Fruit fly (Drosophila melanogaster): ENCODE results near the gene Ada2b.

- TF ChIP-seq psq (optimal IDR thresholded peaks at IDR 0.05) (no peak), CG8478 (optimal IDR thresholded peaks at IDR 0.05) (no peak), pan (optimal IDR thresholded peaks at IDR 0.05) (no peak), EcR (GFP tag; optimal IDR thresholded peaks at IDR 0.05) (no peak), usp (GFP tag; optimal IDR thresholded peaks at IDR 0.05) (no peak), Dll (optimal IDR thresholded peaks at IDR 0.05) (no peak)
Measured at dm6 chr3R:8240302-8240682, at the start of gene Ada2b.
